Worm (Caenorhabditis elegans): ENCODE data around the gene pcyt-2.2.
A peak's percentile ranks its signal among the peaks of the same experiment; 100 is the strongest.

Gene pcyt-2.2

DNA sequence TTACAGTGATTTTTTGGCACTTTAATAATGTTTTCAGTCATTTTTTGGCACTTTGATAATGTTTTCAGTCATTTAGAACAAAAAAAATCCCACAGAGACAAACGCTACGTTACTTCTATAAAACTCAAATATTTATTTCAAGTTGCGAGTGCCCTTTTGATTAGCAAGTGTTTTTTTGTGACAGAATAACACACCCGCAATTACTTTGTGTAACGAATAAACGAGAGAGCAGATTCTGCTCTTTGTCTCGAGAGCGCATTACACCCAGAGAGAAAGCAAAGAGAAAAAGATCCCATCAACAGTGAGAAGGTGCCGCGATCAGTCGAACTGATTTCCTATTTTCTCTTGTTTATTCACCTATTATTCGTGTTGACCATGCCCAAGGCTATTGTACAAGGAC lies at the start of gene pcyt-2.2:
TSS of gene pcyt-2.2 (plus strand) at position 301 of the 400 bp plus-strand sequence.
- no peak for TF ChIP-seq unc-55 (GFP tag; optimal IDR thresholded peaks at IDR 0.05)

- TF ChIP-seq ZK546.5 (tag; optimal IDR thresholded peaks at IDR 0.05) (no peak), nhr-21 (tag; optimal IDR thresholded peaks at IDR 0.05) (no peak), sma-9 (GFP tag; optimal IDR thresholded peaks at IDR 0.05) (no peak), sma-9 (tag; optimal IDR thresholded peaks at IDR 0.05) (no peak), ceh-82 (tag; optimal IDR thresholded peaks at IDR 0.05) (no peak), nhr-12 (tag; optimal IDR thresholded peaks at IDR 0.05) (no peak), lin-39 (tag; optimal IDR thresholded peaks at IDR 0.05) (no peak), elt-1 (tag; optimal IDR thresholded peaks at IDR 0.05) (no peak), nhr-23 (tag; optimal IDR thresholded peaks at IDR 0.05) (no peak), sma-3 (GFP tag; optimal IDR thresholded peaks at IDR 0.05) (no peak), mbf-1 (tag; optimal IDR thresholded peaks at IDR 0.05) (no peak), Y55F3AM.14 (GFP tag; optimal IDR thresholded peaks at IDR 0.05) (no peak), nhr-237 (tag; optimal IDR thresholded peaks at IDR 0.05) (no peak), unc-39 (tag; optimal IDR thresholded peaks at IDR 0.05) (no peak), aly-2 (tag; optimal IDR thresholded peaks at IDR 0.05) (no peak), zag-1 (tag; optimal IDR thresholded peaks at IDR 0.05) (no peak), F13H6.1 (tag; optimal IDR thresholded peaks at IDR 0.05) (no peak), peb-1 (tag; optimal IDR thresholded peaks at IDR 0.05) (no peak), nhr-10 (tag; optimal IDR thresholded peaks at IDR 0.05) (no peak), snpc-4 (tag; optimal IDR thresholded peaks at IDR 0.05) (no peak), mdl-1 (tag; optimal IDR thresholded peaks at IDR 0.05) (no peak)
Observed at ce11 chrX:7838582-7838981, 45.5 kb upstream of the pcyt-2.2 start, which contains the start of gene nlp-101. Gene nlp-101 (plus strand): TSS chrX:7838882.

DNA sequence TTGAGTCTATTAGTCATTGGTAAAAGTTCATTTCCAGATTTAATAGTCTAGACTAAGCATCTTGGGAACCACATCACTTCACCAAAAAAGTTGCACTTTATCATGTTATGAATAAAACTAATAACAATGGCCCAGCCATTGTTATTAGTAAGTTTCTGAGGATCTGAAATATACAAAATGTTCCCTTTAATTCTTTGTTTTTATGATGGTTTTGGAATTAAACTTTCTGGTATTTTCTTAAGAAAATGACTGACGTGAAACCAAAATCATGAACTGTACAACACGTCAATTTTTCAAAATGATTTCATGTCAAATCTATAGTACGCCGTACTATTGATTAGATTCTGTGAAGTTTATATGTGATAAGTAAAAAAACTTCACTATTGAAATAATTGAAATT lies 44.1 kb upstream of the pcyt-2.2 start:
- TF ChIP-seq ceh-82 (tag; optimal IDR thresholded peaks at IDR 0.05) (no peak), elt-3 (tag; optimal IDR thresholded peaks at IDR 0.05) (no peak), mbf-1 (tag; optimal IDR thresholded peaks at IDR 0.05) (no peak), zag-1 (tag; optimal IDR thresholded peaks at IDR 0.05) (no peak), C34F6.9 (tag; optimal IDR thresholded peaks at IDR 0.05) (no peak), lin-13 (GFP tag; optimal IDR thresholded peaks at IDR 0.05) (no peak), dmd-4 (tag; optimal IDR thresholded peaks at IDR 0.05) (no peak), nhr-21 (tag; optimal IDR thresholded peaks at IDR 0.05) (no peak), ceh-16 (tag; optimal IDR thresholded peaks at IDR 0.05) (no peak)

ce11 chrX:7842241-7842640 lies 41.9 kb upstream of the pcyt-2.2 start, which contains the start of gene idpp-11:
Gene idpp-11 (plus strand): TSS chrX:7842541.
- TF ChIP-seq gmeb-1 (tag; optimal IDR thresholded peaks at IDR 0.05), result no peak
- no peak for TF ChIP-seq ZK546.5 (tag; optimal IDR thresholded peaks at IDR 0.05)
- no peak for TF ChIP-seq aly-2 (tag; optimal IDR thresholded peaks at IDR 0.05)
- TF ChIP-seq mab-5 (tag; optimal IDR thresholded peaks at IDR 0.05), result no peak

DNA sequence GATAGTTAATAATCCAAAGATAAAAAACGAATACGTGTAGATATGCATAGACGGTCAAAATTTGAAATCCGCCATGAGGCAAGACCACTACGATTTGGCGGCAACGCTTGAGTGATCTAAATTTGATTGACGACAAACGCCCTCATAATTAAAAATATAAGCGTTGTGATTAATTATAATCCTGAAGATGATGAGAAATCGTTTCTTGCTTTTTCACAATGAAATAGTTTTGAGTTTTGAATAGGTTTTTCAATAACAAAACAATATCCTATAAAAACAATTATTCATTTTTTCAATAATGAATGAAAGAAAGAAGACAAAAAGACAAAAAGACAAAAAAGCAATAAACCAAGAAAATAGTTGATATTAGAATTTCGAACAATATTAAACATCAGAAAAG lies 36.7 kb upstream of the pcyt-2.2 start, which contains the start of gene C54D2.6:
TSS of gene C54D2.6 (minus strand) at position 101 of the 400 bp plus-strand sequence.
- TF ChIP-seq lin-13 (GFP tag; optimal IDR thresholded peaks at IDR 0.05), result no peak
- TF ChIP-seq nhr-237 (tag; optimal IDR thresholded peaks at IDR 0.05), result no peak
- TF ChIP-seq nhr-12 (tag; optimal IDR thresholded peaks at IDR 0.05), result no peak
- no peak for TF ChIP-seq aly-2 (tag; optimal IDR thresholded peaks at IDR 0.05)
- no peak for TF ChIP-seq C34F6.9 (tag; optimal IDR thresholded peaks at IDR 0.05)
- TF ChIP-seq zag-1 (tag; optimal IDR thresholded peaks at IDR 0.05), result no peak
- TF ChIP-seq fos-1 (tag; optimal IDR thresholded peaks at IDR 0.05), result no peak

- no peak for TF ChIP-seq Y55F3AM.14 (GFP tag; optimal IDR thresholded peaks at IDR 0.05)
- peak; percentile 70 for TF ChIP-seq nhr-129 (tag; optimal IDR thresholded peaks at IDR 0.05)
- peak; percentile 44 for TF ChIP-seq F13H6.1 (tag; optimal IDR thresholded peaks at IDR 0.05)
Observed at ce11 chrX:7866493-7866892, 17.6 kb upstream of the pcyt-2.2 start.

ce11 chrX:7867307-7867706 lies 16.8 kb upstream of the pcyt-2.2 start:
- TF ChIP-seq mab-5 (tag; optimal IDR thresholded peaks at IDR 0.05) (no peak), ztf-11 (tag; optimal IDR thresholded peaks at IDR 0.05) (no peak), lin-11 (tag; optimal IDR thresholded peaks at IDR 0.05) (no peak), zag-1 (tag; optimal IDR thresholded peaks at IDR 0.05) (no peak), lin-39 (tag; optimal IDR thresholded peaks at IDR 0.05) (no peak), skn-1 (tag; optimal IDR thresholded peaks at IDR 0.05) (peak; percentile 44), nhr-11 (tag; optimal IDR thresholded peaks at IDR 0.05) (no peak)
